Worm (Caenorhabditis elegans) whole organism, midembryonic: Measurements from ENCODE around the gene srj-5.

Experiments
- T22C8.4 ChIP-seq: fragments of 200-800 bp; sonication (Bioruptor generic); IDR thresholded peaks from 2 replicates; pipeline ENCODE4 v1.3.6; 2022; ENCODE audit warnings: missing genetic modification characterization, missing compliant biosample characterization
- cog-1 ChIP-seq: sonication (generic microtip); optimal IDR thresholded peaks from 2 replicates; lab custom pipeline; 2016; ENCODE audit warnings: missing genetic modification characterization, missing compliant biosample characterization
- flt-1 ChIP-seq: fragments of 200-800 bp; sonication (Bioruptor generic); IDR thresholded peaks from 2 replicates; pipeline ENCODE4 v1.3.6; 2022; ENCODE audit warnings: missing genetic modification characterization, missing compliant biosample characterization
- klf-2 ChIP-seq: fragments of 200-800 bp; sonication (Bioruptor generic); conservative IDR thresholded peaks from 2 replicates; pipeline ENCODE4 v1.3.6; 2022; ENCODE audit warnings: missing genetic modification reagents, missing genetic modification characterization, missing compliant biosample characterization
- med-1 ChIP-seq: sonication (generic microtip); optimal IDR thresholded peaks from 2 replicates; lab custom pipeline; 2017; ENCODE audit warnings: missing genetic modification characterization, mild to moderate bottlenecking, missing compliant biosample characterization, antibody characterized with exemption, missing genetic modification reagents; ENCODE audit not compliant: insufficient read depth
- ref-1 ChIP-seq: fragments of 200-800 bp; sonication (Bioruptor generic); conservative IDR thresholded peaks from 2 replicates; pipeline ENCODE4 v1.3.6; 2022; ENCODE audit warnings: missing genetic modification reagents, missing genetic modification characterization, missing compliant biosample characterization
- tab-1 ChIP-seq: fragments of 200-800 bp; sonication (Bioruptor generic); IDR thresholded peaks from 2 replicates; pipeline ENCODE4 v1.3.6; 2022; ENCODE audit warnings: missing genetic modification characterization, missing compliant biosample characterization
- ztf-23 ChIP-seq: fragments of 200-800 bp; sonication (Bioruptor generic); IDR thresholded peaks from 2 replicates; pipeline ENCODE4 v1.3.6; 2022; ENCODE audit warnings: missing genetic modification reagents, missing genetic modification characterization, missing compliant biosample characterization
- ztf-29 ChIP-seq: fragments of 200-800 bp; sonication (Bioruptor generic); IDR thresholded peaks from 2 replicates; pipeline ENCODE4 v1.3.6; 2022; ENCODE audit warnings: missing genetic modification reagents, missing genetic modification characterization, missing compliant biosample characterization

Gene srj-5

DNA sequence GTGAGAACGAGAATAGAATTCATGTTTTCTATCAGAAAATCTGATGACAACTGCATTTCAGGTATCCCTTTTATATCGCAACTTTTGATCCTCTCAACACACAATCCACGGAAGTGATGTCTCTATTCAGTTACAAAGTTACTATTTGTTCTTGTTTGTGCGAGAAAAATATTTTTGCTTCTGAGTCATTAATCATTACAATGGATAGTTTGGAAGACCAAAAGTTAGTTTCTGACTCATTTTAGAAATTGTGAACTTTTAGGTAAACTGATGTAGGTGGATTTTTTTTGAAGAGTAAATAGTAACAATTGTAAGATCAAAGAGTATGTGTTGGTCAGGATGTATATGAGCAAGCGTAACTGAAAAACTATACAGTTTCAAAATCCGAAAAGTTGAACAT is 43.2 kb downstream of the srj-5 start, which contains the start of gene srlf-36:
Gene srlf-36 (minus strand): TSS at position 101 of the 400 bp plus-strand sequence.
- TF ChIP-seq ztf-23 (GFP tag; lab: Robert Waterston, UW) (no peak), cog-1 (tag; lab: Kevin White, UChicago) (no peak), med-1 (no peak), klf-2 (GFP tag; lab: Robert Waterston, UW) (no peak), ref-1 (GFP tag; lab: Robert Waterston, UW) (no peak)

DNA sequence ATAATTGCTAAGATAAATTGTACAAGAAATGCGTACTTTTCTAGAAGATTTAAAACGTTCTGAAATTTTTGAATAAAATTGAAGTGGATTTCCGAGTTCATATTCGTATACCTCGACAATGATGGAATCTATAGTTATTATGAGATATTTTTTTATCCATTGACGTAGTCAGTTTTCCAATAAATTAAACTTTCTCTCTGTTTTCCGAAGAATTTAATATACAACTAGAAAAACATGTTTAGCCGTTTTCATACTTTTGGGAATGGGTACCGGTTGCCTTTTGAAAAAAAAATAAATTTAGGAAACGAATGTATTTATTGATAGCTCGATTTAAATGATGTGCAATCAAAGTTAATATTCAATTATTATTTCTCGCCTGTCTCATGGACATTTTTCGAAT is 44.0 kb downstream of the srj-5 start, which contains the start of gene srw-109:
Gene srw-109 (minus strand): TSS at position 101 of the 400 bp plus-strand sequence.
- TF ChIP-seq T22C8.4 (GFP tag; lab: Robert Waterston, UW) (no peak), ztf-29 (GFP tag; lab: Robert Waterston, UW) (no peak), tab-1 (GFP tag; lab: Robert Waterston, UW) (no peak), med-1 (no peak), flt-1 (no peak), cog-1 (tag; lab: Kevin White, UChicago) (no peak), ref-1 (GFP tag; lab: Robert Waterston, UW) (no peak), klf-2 (GFP tag; lab: Robert Waterston, UW) (no peak), ztf-23 (GFP tag; lab: Robert Waterston, UW) (no peak)

DNA sequence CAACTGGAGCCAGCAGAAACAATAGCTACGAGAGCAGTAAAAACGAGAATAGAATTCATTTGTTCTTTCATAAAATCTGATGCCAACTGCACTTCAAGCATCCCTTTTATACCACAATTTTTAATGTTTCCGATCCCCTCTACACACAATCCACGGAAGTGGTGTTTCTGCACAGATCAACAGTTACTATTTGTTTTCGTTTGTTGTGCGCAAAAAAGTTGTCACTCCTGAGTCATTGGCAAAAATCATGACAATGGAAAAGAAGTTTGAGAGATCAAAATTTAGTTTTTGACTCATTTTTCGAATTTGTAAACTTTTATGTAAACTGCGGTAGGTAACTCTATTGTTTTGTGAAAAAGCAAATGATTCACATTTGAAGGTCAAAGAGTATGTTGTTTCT is 48.7 kb downstream of the srj-5 start, which contains the start of gene srlf-37:
Gene srlf-37 (minus strand): TSS at position 101 of the 400 bp plus-strand sequence.
- no peak for TF ChIP-seq ztf-29 (GFP tag; lab: Robert Waterston, UW)
- no peak for TF ChIP-seq flt-1
- no peak for TF ChIP-seq T22C8.4 (GFP tag; lab: Robert Waterston, UW)
- no peak for TF ChIP-seq ztf-23 (GFP tag; lab: Robert Waterston, UW)
- TF ChIP-seq tab-1 (GFP tag; lab: Robert Waterston, UW), result no peak
- no peak for TF ChIP-seq ref-1 (GFP tag; lab: Robert Waterston, UW)
- no peak for TF ChIP-seq med-1
- no peak for TF ChIP-seq klf-2 (GFP tag; lab: Robert Waterston, UW)
- no peak for TF ChIP-seq cog-1 (tag; lab: Kevin White, UChicago)
